Fruit fly (Drosophila melanogaster) whole organism, pupa: ENCODE results near the gene stg.
A peak's percentile ranks its signal among the peaks of the same experiment; 100 is the strongest.

Experiments used
- CG10348 ChIP-seq: fragments of 200-800 bp; sonication (Bioruptor generic); IDR thresholded peaks from 2 replicates; pipeline ENCODE4 v1.3.6; 2022; ENCODE audit warnings: missing biosample characterization, missing genetic modification characterization
- CG12605 ChIP-seq: fragments of 200-800 bp; sonication (Bioruptor generic); IDR thresholded peaks from 2 replicates; pipeline ENCODE4 v1.3.6; 2022; ENCODE audit warnings: missing biosample characterization, missing genetic modification characterization
- CG14655 ChIP-seq: fragments of 200-800 bp; sonication (Bioruptor generic); optimal IDR thresholded peaks from 3 replicates; lab custom pipeline; 2017; ENCODE audit warnings: mild to moderate bottlenecking, missing biosample characterization, missing genetic modification reagents, missing genetic modification characterization
- CG15710 ChIP-seq: fragments of 200-800 bp; sonication (Bioruptor generic); optimal IDR thresholded peaks from 2 replicates; lab custom pipeline; 2018; ENCODE audit warnings: missing biosample characterization, mild to moderate bottlenecking, missing genetic modification characterization, moderate library complexity
- CG17806 ChIP-seq: fragments of 200-800 bp; sonication (Bioruptor generic); optimal IDR thresholded peaks from 2 replicates; lab custom pipeline; 2018; ENCODE audit warnings: missing biosample characterization, mild to moderate bottlenecking, missing genetic modification characterization, moderate library complexity
- CG32121 ChIP-seq: fragments of 200-800 bp; sonication (Bioruptor generic); IDR thresholded peaks from 2 replicates; pipeline ENCODE4 v1.3.6; 2022; ENCODE audit warnings: missing biosample characterization, missing genetic modification characterization
- CG34367 ChIP-seq: fragments of 200-800 bp; sonication (Bioruptor generic); optimal IDR thresholded peaks from 2 replicates; lab custom pipeline; 2018; ENCODE audit warnings: missing biosample characterization, mild to moderate bottlenecking, missing genetic modification characterization
- CG4496 ChIP-seq: fragments of 200-800 bp; sonication (Bioruptor generic); IDR thresholded peaks from 3 replicates; pipeline ENCODE4 v1.3.6; 2022; ENCODE audit warnings: missing biosample characterization, missing genetic modification characterization
- CG8159 ChIP-seq: fragments of 200-800 bp; sonication (Bioruptor generic); optimal IDR thresholded peaks from 3 replicates; lab custom pipeline; 2018; ENCODE audit warnings: missing biosample characterization, mild to moderate bottlenecking, missing genetic modification characterization, moderate library complexity
- CG8301 ChIP-seq: fragments of 200-800 bp; sonication (Bioruptor generic); optimal IDR thresholded peaks from 2 replicates; lab custom pipeline; 2018; ENCODE audit warnings: missing biosample characterization, mild to moderate bottlenecking, missing genetic modification characterization
- CG9948 ChIP-seq: fragments of 200-800 bp; sonication (Bioruptor generic); optimal IDR thresholded peaks from 2 replicates; lab custom pipeline; 2018; ENCODE audit warnings: missing biosample characterization, mild to moderate bottlenecking, missing genetic modification characterization, moderate library complexity
- D1 ChIP-seq: fragments of 200-800 bp; sonication (Bioruptor generic); optimal IDR thresholded peaks from 2 replicates; lab custom pipeline; 2018; ENCODE audit warnings: missing biosample characterization, mild to moderate bottlenecking, missing genetic modification characterization, moderate library complexity
- EcR ChIP-seq: fragments of 200-800 bp; sonication (Bioruptor generic); optimal IDR thresholded peaks from 3 replicates; lab custom pipeline; 2019; ENCODE audit warnings: missing biosample characterization, missing genetic modification characterization, mild to moderate bottlenecking, moderate library complexity, missing genetic modification reagents
- Ets98B ChIP-seq: fragments of 200-800 bp; sonication (Bioruptor generic); IDR thresholded peaks from 2 replicates; pipeline ENCODE4 v1.3.6; 2022; ENCODE audit warnings: missing biosample characterization, missing genetic modification characterization
- Pif1A ChIP-seq: fragments of 200-800 bp; sonication (Bioruptor generic); optimal IDR thresholded peaks from 3 replicates; lab custom pipeline; 2016; ENCODE audit warnings: missing biosample characterization, missing genetic modification characterization
- Pif1B ChIP-seq: fragments of 200-800 bp; sonication (Bioruptor generic); optimal IDR thresholded peaks from 3 replicates; lab custom pipeline; 2016; ENCODE audit warnings: missing biosample characterization, missing genetic modification characterization
- Snoo ChIP-seq: fragments of 200-800 bp; sonication (Bioruptor generic); optimal IDR thresholded peaks from 3 replicates; lab custom pipeline; 2017; ENCODE audit warnings: missing biosample characterization, mild to moderate bottlenecking, missing genetic modification characterization, inconsistent platforms
- fd96Ca ChIP-seq: fragments of 200-800 bp; sonication (Bioruptor generic); IDR thresholded peaks from 3 replicates; pipeline ENCODE4 v1.3.6; 2022; ENCODE audit warnings: missing biosample characterization, missing genetic modification characterization
- gl ChIP-seq: fragments of 200-800 bp; sonication (Bioruptor generic); optimal IDR thresholded peaks from 2 replicates; lab custom pipeline; 2018; ENCODE audit warnings: missing biosample characterization, mild to moderate bottlenecking, missing genetic modification characterization
- rn ChIP-seq: fragments of 200-800 bp; sonication (Bioruptor generic); IDR thresholded peaks from 2 replicates; pipeline ENCODE4 v1.3.6; 2022; ENCODE audit warnings: missing biosample characterization, missing genetic modification characterization

Gene stg

dm6 chr3R:29274590-29274989 lies 19.0 kb upstream of the stg start:
- TF ChIP-seq CG12605 (no peak), CG9948 (tag; lab: Kevin White, UChicago) (peak; percentile 21), CG17806 (tag; lab: Kevin White, UChicago) (peak; percentile 42), Ets98B (GFP tag; lab: Robert Waterston, UW) (no peak), CG10348 (GFP tag; lab: Robert Waterston, UW) (no peak), Pif1A (GFP tag; lab: Kevin White, UChicago) (peak; percentile 4), D1 (tag; lab: Kevin White, UChicago) (no peak), rn (no peak), CG15710 (peak; percentile 17), CG8159 (peak; percentile 33), CG4496 (GFP tag; lab: Robert Waterston, UW) (0 out of 3 replicates have a peak, but pooled peaks have one; percentile 7), EcR (no peak), CG14655 (GFP tag; lab: Kevin White, UChicago) (peak; percentile 26), CG32121 (no peak), CG34367 (no peak)

DNA sequence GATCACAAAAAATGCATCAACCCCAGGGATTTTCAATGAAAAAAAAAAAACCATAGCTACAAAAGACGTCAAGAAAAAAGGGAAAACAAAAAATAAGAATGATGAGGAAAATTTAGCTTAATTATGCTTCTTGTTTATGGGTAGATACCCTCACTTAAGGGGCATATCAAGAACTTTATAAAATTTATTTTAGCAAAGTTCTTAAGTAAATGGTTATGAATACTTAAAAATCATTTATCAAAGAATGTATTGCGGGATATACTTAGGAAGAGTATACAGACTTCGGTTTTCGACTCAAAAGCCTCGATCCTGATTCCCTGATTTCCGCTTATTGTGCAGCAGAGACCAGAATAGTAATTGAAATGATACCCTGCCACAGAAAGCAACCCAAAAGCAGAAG lies 17.4 kb upstream of the stg start:
- no peak for TF ChIP-seq fd96Ca
- TF ChIP-seq CG17806 (tag; lab: Kevin White, UChicago): peak; percentile 56
- peak; percentile 38 for TF ChIP-seq CG15710
- peak; percentile 48 for TF ChIP-seq CG9948 (tag; lab: Kevin White, UChicago)
- TF ChIP-seq Pif1B (GFP tag; lab: Kevin White, UChicago): no peak
- peak; percentile 28 for TF ChIP-seq D1 (tag; lab: Kevin White, UChicago)
- peak; percentile 24 for TF ChIP-seq CG34367
- TF ChIP-seq CG8159: peak; percentile 69

dm6 chr3R:29269204-29269603 lies 13.6 kb upstream of the stg start:
- TF ChIP-seq D1 (tag; lab: Kevin White, UChicago) (no peak), rn (no peak), CG17806 (tag; lab: Kevin White, UChicago) (peak; percentile 4), CG8159 (peak; percentile 36)

DNA sequence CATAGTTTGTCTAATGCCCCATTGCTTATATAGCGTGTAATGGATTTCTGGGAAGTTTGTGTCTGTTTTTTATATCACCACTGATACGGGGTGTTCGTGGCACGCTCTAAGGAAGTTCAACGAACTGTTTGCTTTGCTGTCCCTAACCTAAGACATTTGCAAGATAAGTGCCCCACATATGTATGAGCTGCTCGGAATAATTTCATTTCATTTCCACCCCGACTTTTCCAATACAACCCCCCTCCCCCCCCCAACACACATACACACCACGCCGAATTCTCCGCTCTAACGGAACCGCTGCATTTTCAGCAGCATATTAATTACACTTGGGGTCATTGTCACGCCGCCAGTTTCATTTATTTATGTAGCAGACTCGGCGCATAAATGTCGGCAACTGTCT lies 12.5 kb upstream of the stg start:
- TF ChIP-seq EcR (peak; percentile 17), Pif1A (GFP tag; lab: Kevin White, UChicago) (no peak)

DNA sequence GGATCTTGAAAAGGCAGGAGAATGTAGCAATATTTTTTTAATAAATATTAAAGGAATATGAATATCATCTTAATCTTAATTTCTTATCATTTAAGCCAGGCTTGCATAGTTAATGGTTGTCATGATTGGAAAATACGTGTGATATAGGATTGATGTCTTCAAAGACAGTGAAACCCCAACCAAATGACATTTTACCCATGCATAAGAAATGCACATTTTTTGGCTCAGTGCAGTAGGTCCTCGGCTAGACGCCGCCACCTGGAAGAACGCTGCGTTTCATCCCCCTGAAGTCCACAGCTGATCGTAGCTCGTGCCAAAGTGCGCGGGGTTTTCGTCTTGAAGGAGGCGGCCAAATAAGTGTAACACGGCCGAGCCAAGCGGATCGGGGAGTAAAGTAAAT lies 11.0 kb upstream of the stg start:
- peak; percentile 12 for TF ChIP-seq CG8159
- no peak for TF ChIP-seq CG4496 (GFP tag; lab: Robert Waterston, UW)
- no peak for TF ChIP-seq CG12605

DNA sequence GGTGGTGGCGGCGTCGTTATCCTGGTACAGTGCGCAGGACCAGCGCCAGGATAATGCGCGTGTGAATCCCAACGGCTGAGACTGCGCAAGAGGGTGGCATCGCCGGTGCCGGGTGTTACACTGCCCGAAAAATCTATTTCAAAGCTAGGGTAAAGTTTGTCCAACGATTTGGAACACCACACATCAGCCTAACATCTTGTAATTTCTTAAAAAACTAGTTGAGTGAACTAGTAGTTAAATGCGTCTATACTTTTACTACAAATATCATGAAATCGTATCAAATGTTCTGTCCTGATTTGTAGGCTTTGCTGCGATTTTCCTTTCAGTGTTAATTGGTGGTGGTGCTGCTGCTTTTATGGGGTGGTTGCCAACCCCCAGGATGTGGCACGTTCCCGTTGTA lies 9.5 kb upstream of the stg start:
- TF ChIP-seq rn (no peak), CG8301 (tag; lab: Kevin White, UChicago) (no peak), EcR (no peak), CG34367 (no peak), CG14655 (GFP tag; lab: Kevin White, UChicago) (no peak), gl (tag; lab: Kevin White, UChicago) (no peak)

- TF ChIP-seq CG8159 (no peak), CG34367 (no peak)
Observed at dm6 chr3R:29263264-29263663, 7.7 kb upstream of the stg start.

dm6 chr3R:29262481-29262880 lies 6.9 kb upstream of the stg start:
- TF ChIP-seq rn (no peak), CG17806 (tag; lab: Kevin White, UChicago) (no peak), Snoo (tag; lab: Kevin White, UChicago) (no peak), Pif1B (GFP tag; lab: Kevin White, UChicago) (no peak), CG12605 (no peak), CG34367 (no peak), fd96Ca (no peak), gl (tag; lab: Kevin White, UChicago) (no peak), EcR (no peak), CG8301 (tag; lab: Kevin White, UChicago) (no peak), D1 (tag; lab: Kevin White, UChicago) (no peak), Pif1A (GFP tag; lab: Kevin White, UChicago) (no peak), CG9948 (tag; lab: Kevin White, UChicago) (no peak), CG14655 (GFP tag; lab: Kevin White, UChicago) (no peak), CG32121 (no peak)
- TF ChIP-seq, all 21 proteins: peak for 0

- TF ChIP-seq CG17806 (tag; lab: Kevin White, UChicago): peak; percentile 12
- TF ChIP-seq CG34367: no peak
- peak; percentile 5 for TF ChIP-seq CG8159
- no peak for TF ChIP-seq rn
- TF ChIP-seq Ets98B (GFP tag; lab: Robert Waterston, UW): no peak
- peak; percentile 6 for TF ChIP-seq CG9948 (tag; lab: Kevin White, UChicago)
- no peak for TF ChIP-seq CG14655 (GFP tag; lab: Kevin White, UChicago)
- TF ChIP-seq, all 21 proteins: peak for 3
Observed at dm6 chr3R:29259466-29260132, 4.0 kb upstream of the stg start.
